Fruit fly (Drosophila melanogaster) whole organism, embryonic: Measurements from ENCODE around the gene Hacd1.

Source experiments
- Atf3 ChIP-seq: fragments of 200-800 bp; sonication (Bioruptor generic); optimal IDR thresholded peaks from 3 replicates; lab custom pipeline; 2016; ENCODE audit warnings: missing biosample characterization, missing genetic modification characterization
- CG11695 ChIP-seq: fragments of 200-800 bp; sonication (Bioruptor generic); IDR thresholded peaks from 3 replicates; pipeline ENCODE4 v1.3.6; 2022; ENCODE audit warnings: missing biosample characterization, missing genetic modification characterization
- CG12071 ChIP-seq: fragments of 200-800 bp; sonication (Bioruptor generic); optimal IDR thresholded peaks from 3 replicates; lab custom pipeline; 2018; ENCODE audit warnings: missing biosample characterization, mild to moderate bottlenecking, missing genetic modification characterization
- CG14860 ChIP-seq: fragments of 200-800 bp; sonication (Bioruptor generic); IDR thresholded peaks from 3 replicates; pipeline ENCODE4 v1.3.6; 2022; ENCODE audit warnings: missing biosample characterization, missing genetic modification characterization; ENCODE audit not compliant: partially characterized antibody
- CG8478 ChIP-seq: fragments of >200 bp; optimal IDR thresholded peaks from 2 replicates; lab custom pipeline; 2018
- CkIIα-i1 ChIP-seq: fragments of 200-800 bp; sonication (Bioruptor generic); IDR thresholded peaks from 2 replicates; pipeline ENCODE4 v1.3.6; 2022; ENCODE audit warnings: missing biosample characterization, missing genetic modification characterization
- D19B ChIP-seq: fragments of 200-800 bp; sonication (Bioruptor generic); optimal IDR thresholded peaks from 2 replicates; lab custom pipeline; 2017; ENCODE audit warnings: missing biosample characterization, mild to moderate bottlenecking, missing genetic modification characterization
- Doc3 ChIP-seq: fragments of 200-800 bp; sonication (Bioruptor generic); IDR thresholded peaks from 3 replicates; pipeline ENCODE4 v1.3.6; 2022; ENCODE audit warnings: missing biosample characterization, missing genetic modification characterization; ENCODE audit not compliant: partially characterized antibody
- Hr78 ChIP-seq, 2 experiments: fragments of 200-800 bp in 1 of 2; fragments of >200 bp in 1 of 2; sonication (Bioruptor generic) in 1 of 2; optimal IDR thresholded peaks; 2 replicates each; lab custom pipeline; 2017 to 2019; ENCODE audit warnings: missing biosample characterization in 2 of 2, missing genetic modification characterization in 2 of 2, mild to moderate bottlenecking in 1 of 2, moderate library complexity in 1 of 2
- Sox100B ChIP-seq: fragments of 200-800 bp; sonication (Bioruptor generic); optimal IDR thresholded peaks from 3 replicates; lab custom pipeline; 2018; ENCODE audit warnings: missing biosample characterization, mild to moderate bottlenecking, missing genetic modification characterization
- grau ChIP-seq: fragments of 200-800 bp; optimal IDR thresholded peaks from 3 replicates; lab custom pipeline; 2019; ENCODE audit warnings: missing biosample characterization, mild to moderate bottlenecking, missing genetic modification characterization, moderate library complexity
- h ChIP-seq: fragments of >200 bp; optimal IDR thresholded peaks from 2 replicates; lab custom pipeline; 2017

dm6 chr2L:12003792-12004210, 1.7 kb upstream of the Hacd1 start:
- TF ChIP-seq Sox100B (GFP tag; lab: Kevin White, UChicago), result no peak
- no peak for TF ChIP-seq Hr78 (GFP tag; optimal IDR thresholded peaks at IDR 0.05; lab: Kevin White, UChicago)
- no peak for TF ChIP-seq Doc3
- no peak for TF ChIP-seq CG14860 (GFP tag; lab: Robert Waterston, UW)
- TF ChIP-seq D19B (GFP tag; lab: Kevin White, UChicago), result no peak
- TF ChIP-seq grau (tag; lab: Kevin White, UChicago), result no peak
- TF ChIP-seq CG11695 (GFP tag; lab: Robert Waterston, UW), result no peak
- no peak for TF ChIP-seq CG12071
- TF ChIP-seq CkIIα-i1, result no peak
- peak; percentile 62 for TF ChIP-seq CG8478
- TF ChIP-seq Atf3 (GFP tag; lab: Kevin White, UChicago), result no peak
- no peak for TF ChIP-seq h (lab: Kevin White, UChicago)
